Fruit fly (Drosophila melanogaster) whole organism, embryonic: ENCODE measurements around the gene CG31549.
A peak's percentile ranks its signal among the peaks of the same experiment; 100 is the strongest.

Experiments used
- Atf-2 ChIP-seq: fragments of 200-800 bp; sonication (Bioruptor generic); optimal IDR thresholded peaks from 2 replicates; lab custom pipeline; 2016; ENCODE audit warnings: missing biosample characterization, missing genetic modification characterization
- BEAF-32 ChIP-seq: fragments of 200-800 bp; sonication (Bioruptor generic); optimal IDR thresholded peaks from 3 replicates; lab custom pipeline; 2017; ENCODE audit warnings: missing biosample characterization, missing genetic modification characterization, mild to moderate bottlenecking, moderate library complexity, missing genetic modification reagents
- Bdp1 ChIP-seq: fragments of 200-800 bp; sonication (Bioruptor generic); optimal IDR thresholded peaks from 3 replicates; lab custom pipeline; 2016; ENCODE audit warnings: missing biosample characterization, missing genetic modification characterization
- CG12071 ChIP-seq: fragments of 200-800 bp; sonication (Bioruptor generic); optimal IDR thresholded peaks from 3 replicates; lab custom pipeline; 2018; ENCODE audit warnings: missing biosample characterization, mild to moderate bottlenecking, missing genetic modification characterization
- CG1602 ChIP-seq: fragments of 200-800 bp; sonication (Bioruptor generic); optimal IDR thresholded peaks from 3 replicates; lab custom pipeline; 2016; ENCODE audit warnings: missing biosample characterization, missing genetic modification characterization
- CG17186 ChIP-seq: fragments of 200-800 bp; sonication (Bioruptor generic); optimal IDR thresholded peaks from 3 replicates; lab custom pipeline; 2017; ENCODE audit warnings: missing biosample characterization, missing genetic modification reagents, missing genetic modification characterization
- CG1832 ChIP-seq: fragments of 200-800 bp; sonication (Bioruptor generic); optimal IDR thresholded peaks from 2 replicates; lab custom pipeline; 2017; ENCODE audit warnings: missing biosample characterization, mild to moderate bottlenecking, missing genetic modification characterization, inconsistent platforms
- CG18476 ChIP-seq: fragments of 200-800 bp; sonication (Bioruptor generic); optimal IDR thresholded peaks from 2 replicates; lab custom pipeline; 2016; ENCODE audit warnings: missing biosample characterization, mild to moderate bottlenecking, missing genetic modification characterization
- CG33213 ChIP-seq: fragments of 200-800 bp; sonication (Bioruptor generic); optimal IDR thresholded peaks from 3 replicates; lab custom pipeline; 2016; ENCODE audit warnings: missing biosample characterization, missing genetic modification characterization
- CG43689 ChIP-seq: fragments of 200-800 bp; sonication (Bioruptor generic); IDR thresholded peaks from 2 replicates; pipeline ENCODE4 v1.3.6; 2022; ENCODE audit warnings: missing biosample characterization, missing genetic modification characterization
- CG4424 ChIP-seq: fragments of 200-800 bp; sonication (Bioruptor generic); optimal IDR thresholded peaks from 3 replicates; lab custom pipeline; 2016; ENCODE audit warnings: missing biosample characterization, missing genetic modification characterization
- CG4854 ChIP-seq: fragments of 200-800 bp; sonication (Bioruptor generic); optimal IDR thresholded peaks from 2 replicates; lab custom pipeline; 2016; ENCODE audit warnings: missing biosample characterization, missing genetic modification characterization, inconsistent platforms
- CG6654 ChIP-seq: fragments of 200-800 bp; sonication (Bioruptor generic); optimal IDR thresholded peaks from 2 replicates; lab custom pipeline; 2017; ENCODE audit warnings: missing biosample characterization, mild to moderate bottlenecking, missing genetic modification characterization
- CG6765 ChIP-seq: fragments of 200-800 bp; sonication (Bioruptor generic); optimal IDR thresholded peaks from 3 replicates; lab custom pipeline; 2017; ENCODE audit warnings: missing biosample characterization, mild to moderate bottlenecking, missing genetic modification characterization
- CG6791 ChIP-seq: fragments of 200-800 bp; sonication (Bioruptor generic); IDR thresholded peaks from 3 replicates; pipeline ENCODE4 v1.3.6; 2022; ENCODE audit warnings: missing biosample characterization, missing genetic modification characterization; ENCODE audit not compliant: partially characterized antibody
- CG7786 ChIP-seq: fragments of 200-800 bp; sonication (Bioruptor generic); optimal IDR thresholded peaks from 2 replicates; lab custom pipeline; 2016; ENCODE audit warnings: missing biosample characterization, missing genetic modification characterization
- CG7839 ChIP-seq: fragments of 200-800 bp; sonication (Bioruptor generic); optimal IDR thresholded peaks from 3 replicates; lab custom pipeline; 2018; ENCODE audit warnings: missing biosample characterization, mild to moderate bottlenecking, missing genetic modification characterization, moderate library complexity
- CG8765 ChIP-seq: fragments of 200-800 bp; sonication (Bioruptor generic); IDR thresholded peaks from 2 replicates; pipeline ENCODE4 v1.3.6; 2022; ENCODE audit warnings: missing biosample characterization, missing genetic modification characterization
- Dad ChIP-seq: fragments of 200-800 bp; sonication (Bioruptor generic); optimal IDR thresholded peaks from 3 replicates; lab custom pipeline; 2016; ENCODE audit warnings: missing biosample characterization, missing genetic modification characterization
- Dfd ChIP-seq, 2 experiments: fragments of >200 bp; optimal IDR thresholded peaks; 2 replicates each; lab custom pipeline; 2017; ENCODE audit warnings: missing biosample characterization in 2 of 2, missing genetic modification characterization in 2 of 2
- Fer3 ChIP-seq: fragments of 200-800 bp; sonication (Bioruptor generic); optimal IDR thresholded peaks from 2 replicates; lab custom pipeline; 2018; ENCODE audit warnings: missing biosample characterization, mild to moderate bottlenecking, missing genetic modification characterization, moderate library complexity
- Gsc ChIP-seq: fragments of 200-800 bp; sonication (Bioruptor generic); IDR thresholded peaks from 2 replicates; pipeline ENCODE4 v1.3.6; 2022; ENCODE audit warnings: missing biosample characterization, missing genetic modification characterization
- HmgD ChIP-seq: fragments of 200-800 bp; sonication (Bioruptor generic); optimal IDR thresholded peaks from 3 replicates; lab custom pipeline; 2016; ENCODE audit warnings: missing biosample characterization, missing genetic modification characterization
- Hmx ChIP-seq: fragments of 200-800 bp; sonication (Bioruptor generic); optimal IDR thresholded peaks from 2 replicates; lab custom pipeline; 2016; ENCODE audit warnings: missing biosample characterization, missing genetic modification characterization
- Lpt ChIP-seq: fragments of >200 bp; optimal IDR thresholded peaks from 2 replicates; lab custom pipeline; 2018; ENCODE audit warnings: missing biosample characterization, missing genetic modification characterization
- Myb ChIP-seq: fragments of 200-800 bp; sonication (Bioruptor generic); optimal IDR thresholded peaks from 2 replicates; lab custom pipeline; 2016; ENCODE audit warnings: missing biosample characterization, missing genetic modification characterization
- Nf-YA ChIP-seq: fragments of 200-800 bp; sonication (Bioruptor generic); IDR thresholded peaks from 2 replicates; pipeline ENCODE4 v1.3.6; 2022; ENCODE audit warnings: missing biosample characterization, missing genetic modification characterization
- Poxn ChIP-seq: fragments of 200-800 bp; sonication (Bioruptor generic); IDR thresholded peaks from 2 replicates; pipeline ENCODE4 v1.3.6; 2022; ENCODE audit warnings: missing biosample characterization, missing genetic modification characterization
- Six4 ChIP-seq: fragments of 200-800 bp; sonication (Bioruptor generic); optimal IDR thresholded peaks from 2 replicates; lab custom pipeline; 2016; ENCODE audit warnings: missing biosample characterization, missing genetic modification characterization
- Sry-δ ChIP-seq: fragments of 200-800 bp; sonication (Bioruptor generic); optimal IDR thresholded peaks from 2 replicates; lab custom pipeline; 2016; ENCODE audit warnings: missing biosample characterization, missing genetic modification characterization
- Trl ChIP-seq, 3 experiments: fragments of >200 bp in 2 of 3; fragments of 200-800 bp in 1 of 3; sonication (Bioruptor generic) in 1 of 3; optimal IDR thresholded peaks; 2 replicates in 1 of 3; 3 replicates in 2 of 3; lab custom pipeline; 2016 to 2017; ENCODE audit warnings: missing biosample characterization in 1 of 3, missing genetic modification characterization in 1 of 3
- ase ChIP-seq: fragments of 200-800 bp; sonication (Bioruptor generic); IDR thresholded peaks from 3 replicates; pipeline ENCODE4 v1.3.6; 2022; ENCODE audit warnings: missing biosample characterization, missing genetic modification characterization
- bigmax ChIP-seq: fragments of 200-800 bp; sonication (Bioruptor generic); optimal IDR thresholded peaks from 2 replicates; lab custom pipeline; 2018; ENCODE audit warnings: missing biosample characterization, mild to moderate bottlenecking, missing genetic modification characterization
- dimm ChIP-seq: fragments of 200-800 bp; sonication (Bioruptor generic); IDR thresholded peaks from 2 replicates; pipeline ENCODE4 v1.3.6; 2022; ENCODE audit warnings: missing biosample characterization, missing genetic modification characterization
- dmrt11E ChIP-seq: fragments of 200-800 bp; sonication (Bioruptor generic); optimal IDR thresholded peaks from 3 replicates; lab custom pipeline; 2018; ENCODE audit warnings: missing biosample characterization, mild to moderate bottlenecking, missing genetic modification characterization, moderate library complexity
- dpn ChIP-seq, 2 experiments: fragments of 200-800 bp; sonication (Bioruptor generic); optimal IDR thresholded peaks; 3 replicates each; lab custom pipeline; 2016; ENCODE audit warnings: missing biosample characterization in 2 of 2, missing genetic modification characterization in 2 of 2
- exex ChIP-seq: fragments of 200-800 bp; sonication (Bioruptor generic); optimal IDR thresholded peaks from 4 replicates; lab custom pipeline; 2018; ENCODE audit warnings: missing biosample characterization, mild to moderate bottlenecking, missing genetic modification characterization, moderate library complexity
- gt ChIP-seq: fragments of 200-800 bp; sonication (Bioruptor generic); IDR thresholded peaks from 2 replicates; pipeline ENCODE4 v1.3.6; 2022; ENCODE audit warnings: missing biosample characterization, missing genetic modification characterization
- hkb ChIP-seq, 2 experiments: fragments of 200-800 bp in 1 of 2; fragments of >200 bp in 1 of 2; sonication (Bioruptor generic) in 1 of 2; IDR thresholded peaks in 1 of 2; optimal IDR thresholded peaks in 1 of 2; 2 replicates each; pipeline versions ENCODE4 v1.3.6 to Lab custom; 2017 to 2022; ENCODE audit warnings: missing biosample characterization in 1 of 2, missing genetic modification characterization in 1 of 2
- lbe ChIP-seq: fragments of 200-800 bp; sonication (Bioruptor generic); optimal IDR thresholded peaks from 2 replicates; lab custom pipeline; 2016; ENCODE audit warnings: missing biosample characterization, mild to moderate bottlenecking, missing genetic modification characterization
- lilli ChIP-seq: fragments of 200-800 bp; sonication (Bioruptor generic); optimal IDR thresholded peaks from 3 replicates; lab custom pipeline; 2016; ENCODE audit warnings: missing biosample characterization, missing genetic modification characterization
- maf-S ChIP-seq: fragments of 200-800 bp; sonication (Bioruptor generic); optimal IDR thresholded peaks from 2 replicates; lab custom pipeline; 2016; ENCODE audit warnings: missing biosample characterization, missing genetic modification characterization
- odd ChIP-seq: fragments of 200-800 bp; sonication (Bioruptor generic); optimal IDR thresholded peaks from 2 replicates; lab custom pipeline; 2017; ENCODE audit warnings: missing biosample characterization, mild to moderate bottlenecking, missing genetic modification characterization
- pros ChIP-seq: fragments of 200-800 bp; sonication (Bioruptor generic); optimal IDR thresholded peaks from 3 replicates; lab custom pipeline; 2019; ENCODE audit warnings: missing biosample characterization, mild to moderate bottlenecking, missing genetic modification characterization, moderate library complexity
- psq ChIP-seq: fragments of 200-800 bp; sonication (Bioruptor generic); optimal IDR thresholded peaks from 2 replicates; lab custom pipeline; 2017; ENCODE audit warnings: missing biosample characterization, missing genetic modification characterization
- ranshi ChIP-seq: fragments of 200-800 bp; sonication (Bioruptor generic); IDR thresholded peaks from 2 replicates; pipeline ENCODE4 v1.3.6; 2022; ENCODE audit warnings: missing biosample characterization, missing genetic modification characterization
- shn ChIP-seq: fragments of 200-800 bp; sonication (Bioruptor generic); optimal IDR thresholded peaks from 3 replicates; lab custom pipeline; 2016; ENCODE audit warnings: missing biosample characterization, missing genetic modification characterization
- slou ChIP-seq: fragments of 200-800 bp; sonication (Bioruptor generic); optimal IDR thresholded peaks from 3 replicates; lab custom pipeline; 2016; ENCODE audit warnings: missing biosample characterization, missing genetic modification characterization
- unpg ChIP-seq: fragments of 200-800 bp; sonication (Bioruptor generic); optimal IDR thresholded peaks from 3 replicates; lab custom pipeline; 2018; ENCODE audit warnings: missing biosample characterization, mild to moderate bottlenecking, missing genetic modification characterization, moderate library complexity
- usp ChIP-seq: fragments of >200 bp; optimal IDR thresholded peaks from 2 replicates; lab custom pipeline; 2017; ENCODE audit warnings: missing biosample characterization, missing genetic modification characterization
- vfl ChIP-seq: fragments of 200-800 bp; sonication (Bioruptor generic); optimal IDR thresholded peaks from 2 replicates; lab custom pipeline; 2016; ENCODE audit warnings: missing biosample characterization, missing genetic modification characterization

Gene CG31549

DNA sequence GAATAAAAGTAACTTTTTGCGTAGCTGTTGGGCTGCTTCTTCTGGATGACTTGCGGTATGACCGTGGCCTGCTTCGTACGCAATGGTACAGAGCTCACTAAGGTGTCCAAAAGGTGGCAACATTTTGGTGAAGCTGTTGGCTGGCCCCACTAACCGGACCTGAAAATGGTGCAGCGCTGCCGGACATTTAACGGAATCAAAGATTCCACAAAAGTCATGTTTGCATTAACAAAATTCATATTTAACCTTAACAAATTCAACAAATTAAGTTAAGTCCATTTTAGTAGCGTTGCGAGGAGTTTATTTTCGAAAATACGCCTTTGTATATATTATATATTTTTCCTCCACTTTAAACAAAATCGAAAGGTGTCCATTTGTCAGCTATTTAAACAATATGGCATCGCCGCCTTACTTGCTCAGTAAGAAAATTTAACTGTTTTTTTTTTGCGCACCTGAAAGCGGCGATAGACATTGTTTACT is 30.9 kb upstream of the CG31549 start, which contains the start of the genes kra and SecS (continued):
- TF ChIP-seq CG1602 (GFP tag; lab: Kevin White, UChicago) (peak; percentile 53), CG6791 (GFP tag; lab: Robert Waterston, UW) (no peak), CG33213 (peak; percentile 65), unpg (peak; percentile 62), hkb (optimal IDR thresholded peaks at IDR 0.05; lab: Kevin White, UChicago) (peak; percentile 84), hkb (GFP tag; IDR thresholded peaks at IDR 0.05; lab: Robert Waterston, UW) (no peak), lilli (GFP tag; lab: Kevin White, UChicago) (peak; percentile 73), ase (GFP tag; lab: Robert Waterston, UW) (no peak), CG18476 (GFP tag; lab: Kevin White, UChicago) (peak; percentile 52), CG4854 (peak; percentile 44), CG12071 (GFP tag; lab: Kevin White, UChicago) (peak; percentile 27), slou (GFP tag; lab: Kevin White, UChicago) (peak; percentile 65), HmgD (GFP tag; lab: Kevin White, UChicago) (no peak), Myb (GFP tag; lab: Kevin White, UChicago) (peak; percentile 80), Hmx (no peak), Trl (optimal IDR thresholded peaks at IDR 0.05; lab: Kevin White, UChicago) (no peak), Trl (GFP tag; optimal IDR thresholded peaks at IDR 0.05; lab: Kevin White, UChicago) (peak; percentile 52), Bdp1 (peak; percentile 18), dpn (GFP tag; optimal IDR thresholded peaks at IDR 0.05; lab: Kevin White, UChicago) (peak; percentile 67 to 68), Sry-δ (peak; percentile 62), Gsc (GFP tag; lab: Robert Waterston, UW) (no peak), vfl (GFP tag; lab: Kevin White, UChicago) (peak; percentile 8), exex (peak; percentile 6), shn (GFP tag; lab: Kevin White, UChicago) (peak; percentile 49), psq (GFP tag; lab: Kevin White, UChicago) (no peak), Fer3 (tag; lab: Kevin White, UChicago) (peak; percentile 57), CG7786 (GFP tag; lab: Kevin White, UChicago) (peak; percentile 42), CG17186 (GFP tag; lab: Kevin White, UChicago) (peak; percentile 86), CG1832 (no peak), maf-S (GFP tag; lab: Kevin White, UChicago) (peak; percentile 66), Lpt (GFP tag; lab: Kevin White, UChicago) (no peak), bigmax (GFP tag; lab: Kevin White, UChicago) (peak; percentile 53), BEAF-32 (GFP tag; lab: Kevin White, UChicago) (peak; percentile 59), ranshi (no peak), odd (GFP tag; lab: Kevin White, UChicago) (no peak), dmrt11E (tag; lab: Kevin White, UChicago) (peak; percentile 56), usp (no peak), Dad (GFP tag; lab: Kevin White, UChicago) (peak; percentile 53), lbe (GFP tag; lab: Kevin White, UChicago) (peak; percentile 47), Atf-2 (peak; percentile 7), Six4 (peak; percentile 30), CG8765 (GFP tag; lab: Robert Waterston, UW) (no peak), pros (GFP tag; lab: Kevin White, UChicago) (no peak), CG6765 (GFP tag; lab: Kevin White, UChicago) (peak; percentile 41), gt (GFP tag; lab: Robert Waterston, UW) (no peak), Poxn (GFP tag; lab: Robert Waterston, UW) (no peak), CG7839 (tag; lab: Kevin White, UChicago) (no peak), CG43689 (GFP tag; lab: Robert Waterston, UW) (no peak), CG6654 (GFP tag; lab: Kevin White, UChicago) (peak; percentile 31), dimm (GFP tag; lab: Robert Waterston, UW) (no peak), CG4424 (GFP tag; lab: Kevin White, UChicago) (peak; percentile 71), Nf-YA (no peak), Dfd (GFP tag; optimal IDR thresholded peaks at IDR 0.05; lab: Kevin White, UChicago) (no peak)
